Fruit fly (Drosophila melanogaster) ovary, adult (tissue): ENCODE results near the gene Rbp9.

Source experiments
- CG17801 ChIP-seq: fragments of 200-800 bp; optimal IDR thresholded peaks from 2 replicates; lab custom pipeline; 2019; ENCODE audit warnings: missing biosample characterization, mild to moderate bottlenecking, missing genetic modification characterization, moderate library complexity; ENCODE audit not compliant: partially characterized antibody

The Rbp9 gene

DNA sequence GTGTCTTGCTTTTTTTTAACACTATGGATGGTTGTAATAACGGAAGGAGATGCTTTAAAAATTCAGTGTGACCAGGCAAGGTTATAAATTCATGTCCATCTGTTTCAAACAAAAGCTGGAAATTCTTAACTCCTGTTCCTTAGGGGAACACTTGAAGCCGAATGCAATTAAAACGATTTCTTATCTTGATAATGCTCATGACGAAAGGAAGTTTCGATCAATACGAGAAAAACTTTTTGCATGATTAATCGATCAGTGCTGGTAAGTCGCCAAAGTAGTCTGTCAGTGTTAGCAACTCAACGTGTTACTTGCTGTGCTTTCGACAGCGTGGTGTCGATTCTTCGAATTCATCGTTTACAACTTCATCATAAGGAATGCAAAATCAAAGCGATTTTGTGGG, at the start of gene Rbp9:
TSS of gene Rbp9 (plus strand) at position 291 of the 400 bp plus-strand sequence.
- TF ChIP-seq CG17801 (GFP tag; lab: Kevin White, UChicago), result no peak

DNA sequence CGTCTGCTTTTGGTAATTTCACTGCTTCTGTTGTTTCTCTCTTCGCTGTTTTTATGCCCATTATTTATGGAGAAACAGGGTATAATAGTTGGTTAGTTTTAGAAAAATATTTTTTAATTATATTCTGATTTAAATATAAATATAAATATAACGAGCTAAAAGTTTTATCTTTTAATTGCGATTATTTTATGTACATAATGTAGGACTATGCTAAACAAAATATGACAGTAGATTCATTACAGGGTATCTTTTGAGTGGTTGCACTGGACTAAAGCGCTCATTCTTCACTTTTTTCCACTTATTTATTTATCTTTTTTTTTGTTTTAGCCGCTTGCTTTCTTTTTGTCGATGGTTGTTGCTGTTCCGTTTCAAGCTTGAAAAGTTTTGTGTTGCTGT, 49.5 kb upstream of the Rbp9 start:
- TF ChIP-seq CG17801 (GFP tag; lab: Kevin White, UChicago), result peak; percentile 95

dm6 chr2L:2906122-2906521, 48.4 kb upstream of the Rbp9 start:
- TF ChIP-seq CG17801 (GFP tag; lab: Kevin White, UChicago), result no peak

dm6 chr2L:2907776-2908175, 46.8 kb upstream of the Rbp9 start:
- TF ChIP-seq CG17801 (GFP tag; lab: Kevin White, UChicago), result no peak

DNA sequence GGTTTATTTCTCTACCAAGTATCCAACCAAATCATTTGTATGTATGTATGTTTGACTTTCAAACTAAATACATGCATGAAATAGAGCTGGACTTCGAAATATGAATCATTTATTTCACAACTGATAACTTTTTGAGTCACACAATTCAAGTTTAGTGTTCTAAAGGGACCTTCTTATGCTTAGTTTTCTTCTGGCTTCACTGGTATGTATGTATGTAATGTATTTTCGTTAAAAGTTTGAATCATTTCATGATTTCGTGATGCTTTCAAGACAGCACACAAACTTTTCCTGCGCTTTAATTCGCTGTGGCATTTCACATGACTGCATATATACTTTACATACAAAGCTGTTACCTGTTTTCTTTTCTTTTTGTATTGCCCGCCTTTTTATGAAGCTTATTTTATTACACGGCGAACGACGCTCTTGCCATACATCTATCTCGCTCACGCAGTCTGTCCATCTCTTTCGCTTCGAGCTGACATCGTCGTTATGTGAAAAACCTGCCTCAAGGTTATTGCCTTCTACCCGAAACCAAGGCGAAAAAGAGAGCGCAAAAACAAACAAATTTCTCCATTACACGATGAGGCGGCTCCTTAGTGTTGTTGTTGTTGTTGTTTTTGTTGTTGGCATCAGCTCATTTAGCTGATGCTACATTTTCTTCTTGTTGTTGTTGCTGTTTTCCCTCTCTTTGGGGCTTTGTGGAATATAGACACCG, 46.0 kb upstream of the Rbp9 start:
- TF ChIP-seq CG17801 (GFP tag; lab: Kevin White, UChicago), result peak; percentile 37

- no peak for TF ChIP-seq CG17801 (GFP tag; lab: Kevin White, UChicago)
Observed at dm6 chr2L:2909495-2909894, 45.1 kb upstream of the Rbp9 start.

dm6 chr2L:2910957-2911356, 43.6 kb upstream of the Rbp9 start:
- no peak for TF ChIP-seq CG17801 (GFP tag; lab: Kevin White, UChicago)

DNA sequence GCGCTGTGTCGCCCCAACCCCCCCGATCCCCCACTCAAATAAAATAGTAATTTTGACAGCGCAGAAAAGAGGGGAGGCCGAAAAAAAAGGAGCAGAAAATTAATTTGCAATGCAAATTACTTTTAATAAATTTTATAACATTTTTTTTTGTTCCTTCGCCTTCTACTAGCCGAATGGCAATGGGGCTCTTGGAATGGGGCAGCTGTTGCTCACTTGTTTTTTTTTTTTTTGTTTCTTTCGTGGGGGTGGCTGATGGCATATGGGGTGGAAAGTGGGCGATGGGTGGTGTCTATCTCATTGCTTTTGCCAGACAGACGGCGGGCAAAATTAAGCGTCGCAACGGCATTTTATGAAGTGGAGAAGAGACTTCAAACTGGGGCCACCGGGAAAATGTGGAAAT, 33.9 kb upstream of the Rbp9 start:
- no peak for TF ChIP-seq CG17801 (GFP tag; lab: Kevin White, UChicago)

DNA sequence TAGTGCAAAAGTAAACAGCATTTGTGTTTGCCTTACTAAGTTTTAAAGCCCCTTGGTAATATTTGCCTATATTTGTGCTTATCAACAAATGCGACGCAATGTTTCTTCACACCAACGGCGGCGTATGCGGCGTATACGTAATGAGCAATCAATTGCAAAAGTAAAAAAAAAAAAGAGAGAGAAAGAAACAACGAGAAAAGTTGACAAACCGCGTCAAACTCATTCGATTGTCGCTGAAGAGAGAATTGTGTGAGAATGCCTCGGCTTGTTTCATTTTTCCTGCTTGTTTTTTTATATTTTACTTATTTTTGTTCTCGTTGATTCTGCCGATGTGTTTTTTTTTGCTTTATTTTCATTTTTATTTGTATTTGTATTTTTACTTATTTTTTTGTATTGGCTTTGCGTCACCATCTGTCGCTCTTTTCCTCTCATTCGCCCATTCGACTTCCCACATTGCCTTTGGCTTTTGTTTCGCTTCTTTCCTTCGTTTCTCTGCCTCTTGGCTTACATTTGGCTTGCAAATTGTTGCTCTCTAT, 30.2 kb upstream of the Rbp9 start:
- TF ChIP-seq CG17801 (GFP tag; lab: Kevin White, UChicago), result peak; percentile 78

- TF ChIP-seq CG17801 (GFP tag; lab: Kevin White, UChicago), result no peak
Observed at dm6 chr2L:2930646-2931045, 23.9 kb upstream of the Rbp9 start.

dm6 chr2L:2931555-2932131, 22.9 kb upstream of the Rbp9 start:
- TF ChIP-seq CG17801 (GFP tag; lab: Kevin White, UChicago), result no peak

DNA sequence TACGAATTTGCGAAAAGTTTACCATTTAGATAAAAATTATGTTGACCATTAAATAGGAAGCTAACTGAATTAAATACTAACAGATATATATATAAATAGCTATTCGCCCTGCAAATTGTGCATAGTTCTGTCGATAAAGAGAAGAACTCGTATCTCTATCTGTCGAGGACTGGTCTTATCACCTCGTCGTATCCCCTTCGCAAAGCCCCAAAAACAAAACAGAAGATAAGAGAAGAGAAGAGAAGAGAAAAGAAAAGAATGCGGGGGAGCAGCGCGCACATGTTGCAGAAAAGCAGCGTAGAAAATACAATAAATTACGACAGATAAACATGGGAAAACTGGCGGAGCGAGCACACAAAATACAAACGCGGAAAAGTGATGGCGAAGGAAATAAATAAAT, 18.9 kb upstream of the Rbp9 start:
- TF ChIP-seq CG17801 (GFP tag; lab: Kevin White, UChicago), result no peak

DNA sequence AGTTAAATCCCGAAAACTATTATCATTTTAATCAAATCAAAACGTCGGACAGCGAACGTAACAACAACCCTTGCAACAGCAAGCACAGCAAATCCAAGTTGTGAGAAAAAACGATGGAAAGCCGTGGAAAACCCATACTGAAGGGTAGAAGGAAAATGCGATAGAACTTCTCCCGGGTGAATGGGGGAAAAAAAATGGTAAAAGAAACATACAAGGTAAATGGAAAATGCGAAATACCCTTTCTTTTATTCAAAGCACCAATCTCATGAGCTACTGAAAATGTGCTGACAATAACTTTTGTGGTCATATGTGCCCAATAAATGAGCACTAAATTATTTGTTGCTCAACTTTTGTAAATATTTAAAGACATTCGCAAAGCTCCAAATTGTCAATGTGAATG, 14.9 kb upstream of the Rbp9 start:
- no peak for TF ChIP-seq CG17801 (GFP tag; lab: Kevin White, UChicago)

DNA sequence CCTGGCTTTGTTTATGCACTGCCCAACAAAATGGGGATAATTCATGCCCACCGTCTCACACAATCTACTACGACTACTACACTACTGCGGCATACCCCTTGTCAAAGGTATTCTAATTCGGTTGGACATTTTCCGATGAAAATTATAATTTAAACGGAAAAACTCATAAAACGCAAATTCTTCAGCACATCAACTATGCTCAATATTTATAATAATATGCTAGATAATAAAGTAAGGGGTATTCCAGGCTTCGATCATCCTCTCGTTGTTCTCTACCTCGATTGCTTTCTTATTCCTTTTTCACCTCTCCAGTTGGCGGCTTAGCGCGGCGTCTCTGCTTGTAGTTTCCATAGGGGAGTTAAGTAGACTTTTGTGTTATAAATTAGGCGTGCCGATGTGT, 13.2 kb upstream of the Rbp9 start:
- TF ChIP-seq CG17801 (GFP tag; lab: Kevin White, UChicago), result no peak

- TF ChIP-seq CG17801 (GFP tag; lab: Kevin White, UChicago), result no peak
Observed at dm6 chr2L:2942639-2943038, 11.9 kb upstream of the Rbp9 start.

DNA sequence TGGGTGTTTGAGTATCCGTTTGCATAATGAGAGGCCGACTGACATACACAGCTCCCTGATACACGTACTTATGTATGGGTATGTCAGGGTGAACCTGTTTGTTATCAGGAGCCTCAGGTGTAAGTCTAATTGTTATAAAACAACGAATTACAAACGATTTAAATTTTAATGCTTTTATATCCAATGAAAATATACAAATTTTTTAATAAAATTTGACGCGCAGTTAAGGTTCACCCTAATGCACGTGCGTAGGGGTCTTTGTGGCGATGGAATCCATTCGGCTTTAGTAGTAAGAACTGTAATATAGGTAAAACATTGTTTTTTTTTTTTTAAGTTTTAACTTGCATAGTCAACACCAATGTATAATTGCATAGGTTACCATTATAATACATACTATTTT, 10.1 kb upstream of the Rbp9 start:
- TF ChIP-seq CG17801 (GFP tag; lab: Kevin White, UChicago), result no peak
